Worm (Caenorhabditis elegans): ENCODE measurements around the gene arrd-7.

arrd-7 gene

DNA sequence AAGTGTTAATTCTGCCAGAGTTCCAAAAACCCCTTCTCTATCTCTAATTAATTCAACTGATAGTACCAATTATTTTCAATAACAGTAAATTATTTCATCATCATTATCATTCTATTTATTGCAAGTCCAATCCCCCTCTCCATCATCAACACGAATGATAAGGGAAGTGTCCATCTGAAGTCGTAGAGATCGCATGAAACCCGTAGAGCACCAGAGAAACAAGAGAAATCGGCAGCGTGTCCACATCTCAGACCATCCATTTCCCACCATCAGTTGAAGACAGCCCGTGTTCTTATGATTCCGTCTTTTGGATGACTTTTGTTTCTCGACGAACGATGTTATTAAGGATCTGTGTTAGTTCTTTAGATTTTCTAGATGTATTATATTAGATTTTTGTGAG is 8.9 kb downstream of the arrd-7 start:
- TF ChIP-seq hmg-11 (tag; optimal IDR thresholded peaks at IDR 0.05) (no peak), mdl-1 (tag; optimal IDR thresholded peaks at IDR 0.05) (no peak), ZK546.5 (tag; optimal IDR thresholded peaks at IDR 0.05) (no peak), unc-39 (tag; optimal IDR thresholded peaks at IDR 0.05) (no peak), ceh-82 (tag; optimal IDR thresholded peaks at IDR 0.05) (no peak), nfya-1 (tag; optimal IDR thresholded peaks at IDR 0.05; ENCODE audit: insufficient read depth) (no peak), nhr-23 (tag; optimal IDR thresholded peaks at IDR 0.05) (peak; percentile 70), nhr-67 (tag; optimal IDR thresholded peaks at IDR 0.05) (no peak), nhr-43 (tag; optimal IDR thresholded peaks at IDR 0.05; ENCODE audit: poor library complexity, severe bottlenecking) (peak; percentile 33), nhr-28 (tag; optimal IDR thresholded peaks at IDR 0.05) (no peak), lin-15B (tag; optimal IDR thresholded peaks at IDR 0.05) (no peak), elt-3 (tag; optimal IDR thresholded peaks at IDR 0.05) (peak in 2 of 3 experiments; percentile 40 to 85), pqm-1 (tag; optimal IDR thresholded peaks at IDR 0.05) (no peak)

DNA sequence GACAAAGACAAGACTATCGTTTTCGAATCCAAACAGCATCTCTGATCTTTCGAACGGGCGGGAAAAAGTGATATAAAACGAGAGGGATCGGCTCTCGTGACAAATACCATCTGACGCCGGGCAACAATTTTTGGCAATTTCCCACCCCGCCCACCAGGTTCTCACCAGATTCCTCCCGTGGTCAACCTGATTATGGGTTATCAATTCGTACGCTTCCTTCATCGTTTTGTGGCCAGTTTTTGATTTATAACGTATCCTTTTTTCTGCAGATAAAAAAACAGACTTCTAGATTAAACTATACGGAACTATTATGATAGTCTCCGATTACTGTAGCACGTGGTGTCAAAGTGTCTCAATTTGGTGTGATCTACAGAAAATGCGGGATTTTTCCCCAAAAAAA is 9.5 kb downstream of the arrd-7 start:
- TF ChIP-seq ama-1 (optimal IDR thresholded peaks at IDR 0.05) (peak; percentile 15), hmg-11 (tag; optimal IDR thresholded peaks at IDR 0.05) (no peak), jun-1 (tag; optimal IDR thresholded peaks at IDR 0.05) (peak; percentile 46), nhr-43 (tag; optimal IDR thresholded peaks at IDR 0.05; ENCODE audit: poor library complexity, severe bottlenecking) (peak; percentile 82), elt-2 (tag; optimal IDR thresholded peaks at IDR 0.05) (no peak)

DNA sequence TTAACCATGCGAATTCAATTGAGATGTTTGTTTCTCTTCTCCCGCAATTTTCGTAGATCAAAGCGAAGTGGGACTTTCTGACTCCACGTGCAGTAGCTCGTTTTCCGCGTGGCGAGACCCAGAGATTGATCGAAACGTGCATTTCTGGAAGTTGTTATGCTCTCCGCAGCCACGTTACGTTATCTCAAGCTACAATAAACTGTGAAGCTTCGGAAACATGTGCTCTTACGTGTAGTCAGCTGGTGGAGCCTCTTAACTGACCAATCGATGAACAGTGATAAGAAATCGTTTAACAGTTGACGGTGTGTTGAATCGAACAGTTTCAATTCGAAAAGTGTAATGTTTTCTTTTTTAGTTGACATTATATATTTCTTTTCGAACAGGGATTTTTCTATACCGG is 10.3 kb downstream of the arrd-7 start:
- peak; percentile 35 for TF ChIP-seq pha-4 (tag; optimal IDR thresholded peaks at IDR 0.05)
- TF ChIP-seq lsy-12 (tag; optimal IDR thresholded peaks at IDR 0.05), result no peak
- TF ChIP-seq fkh-10 (GFP tag; optimal IDR thresholded peaks at IDR 0.05), result no peak
- TF ChIP-seq nfya-1 (tag; optimal IDR thresholded peaks at IDR 0.05; ENCODE audit: insufficient read depth), result peak; percentile 33
- TF ChIP-seq pqm-1 (tag; optimal IDR thresholded peaks at IDR 0.05), result peak; percentile 83
- no peak for TF ChIP-seq nhr-237 (tag; optimal IDR thresholded peaks at IDR 0.05)
- TF ChIP-seq ama-1 (optimal IDR thresholded peaks at IDR 0.05), result no peak
- TF ChIP-seq elt-2 (tag; optimal IDR thresholded peaks at IDR 0.05), result peak; percentile 80
- no peak for TF ChIP-seq ztf-4 (tag; optimal IDR thresholded peaks at IDR 0.05)
- no peak for TF ChIP-seq hmg-11 (tag; optimal IDR thresholded peaks at IDR 0.05)
- TF ChIP-seq fkh-2 (tag; optimal IDR thresholded peaks at IDR 0.05), result no peak

DNA sequence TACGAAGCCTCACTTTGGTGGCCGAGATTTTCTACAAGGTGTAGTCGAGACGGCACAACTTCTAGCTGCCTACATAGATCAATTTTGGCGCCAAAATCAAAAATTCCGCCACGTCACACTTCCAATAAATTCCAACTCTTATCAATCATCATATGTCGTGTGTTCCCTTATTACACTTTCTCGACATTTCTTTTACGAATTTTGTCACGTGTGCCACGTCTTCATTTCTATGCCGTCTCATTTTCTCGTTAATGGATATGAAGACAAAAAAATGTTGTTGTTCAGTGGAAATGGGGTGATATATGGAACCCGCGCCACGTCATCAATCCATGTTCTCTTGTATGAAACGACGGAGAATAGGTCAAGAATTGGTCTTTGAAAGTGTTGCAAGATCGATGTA is 10.8 kb downstream of the arrd-7 start:
- TF ChIP-seq nhr-77 (tag; optimal IDR thresholded peaks at IDR 0.05) (no peak), nhr-43 (tag; optimal IDR thresholded peaks at IDR 0.05; ENCODE audit: poor library complexity, severe bottlenecking) (peak; percentile 83), nhr-76 (tag; optimal IDR thresholded peaks at IDR 0.05) (no peak), ama-1 (optimal IDR thresholded peaks at IDR 0.05) (peak; percentile 6), ZK546.5 (tag; optimal IDR thresholded peaks at IDR 0.05) (no peak), nhr-67 (tag; optimal IDR thresholded peaks at IDR 0.05) (no peak), lsy-12 (tag; optimal IDR thresholded peaks at IDR 0.05) (no peak), sea-2 (GFP tag; optimal IDR thresholded peaks at IDR 0.05) (no peak), tbx-2 (tag; optimal IDR thresholded peaks at IDR 0.05) (no peak), unc-39 (tag; optimal IDR thresholded peaks at IDR 0.05) (no peak), ceh-9 (tag; optimal IDR thresholded peaks at IDR 0.05) (no peak), fos-1 (tag; optimal IDR thresholded peaks at IDR 0.05) (no peak), unc-62 (GFP tag; optimal IDR thresholded peaks at IDR 0.05) (no peak), nhr-23 (tag; optimal IDR thresholded peaks at IDR 0.05) (peak; percentile 48), nhr-11 (tag; optimal IDR thresholded peaks at IDR 0.05) (no peak), elt-2 (tag; optimal IDR thresholded peaks at IDR 0.05) (no peak), skn-1 (tag; optimal IDR thresholded peaks at IDR 0.05) (no peak), nhr-237 (tag; optimal IDR thresholded peaks at IDR 0.05) (no peak), ceh-28 (tag; optimal IDR thresholded peaks at IDR 0.05) (no peak), nhr-25 (tag; optimal IDR thresholded peaks at IDR 0.05) (peak; percentile 53), nhr-12 (tag; optimal IDR thresholded peaks at IDR 0.05) (no peak), egl-27 (tag; optimal IDR thresholded peaks at IDR 0.05) (no peak)

DNA sequence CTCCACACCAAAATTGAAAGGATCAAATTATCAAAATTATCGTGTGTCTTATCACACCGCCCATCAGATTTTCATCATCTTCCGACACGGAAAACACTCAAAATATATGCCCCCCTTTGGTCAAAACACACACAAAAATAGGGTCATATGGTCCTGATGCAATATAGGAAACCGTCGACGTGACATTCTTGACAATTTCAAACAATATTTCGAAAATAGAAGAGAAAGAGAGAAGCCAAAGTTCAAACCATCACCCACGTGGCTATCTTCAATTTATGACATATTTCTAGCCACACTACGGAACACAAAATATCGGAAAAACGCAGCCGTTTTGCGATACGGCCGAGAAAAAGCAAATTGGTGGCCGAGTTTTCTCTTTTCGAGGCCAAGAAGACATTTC is 11.8 kb downstream of the arrd-7 start:
- TF ChIP-seq tbx-2 (tag; optimal IDR thresholded peaks at IDR 0.05) (no peak), nhr-43 (tag; optimal IDR thresholded peaks at IDR 0.05; ENCODE audit: poor library complexity, severe bottlenecking) (peak; percentile 49), nhr-23 (tag; optimal IDR thresholded peaks at IDR 0.05) (peak; percentile 59), pha-4 (tag; optimal IDR thresholded peaks at IDR 0.05) (no peak), unc-62 (GFP tag; optimal IDR thresholded peaks at IDR 0.05) (no peak), egl-5 (tag; optimal IDR thresholded peaks at IDR 0.05) (no peak), jun-1 (tag; optimal IDR thresholded peaks at IDR 0.05) (no peak), ceh-16 (tag; optimal IDR thresholded peaks at IDR 0.05) (no peak), nhr-25 (tag; optimal IDR thresholded peaks at IDR 0.05) (peak; percentile 16)

All from whole organism, L3 larva.